Fruit fly (Drosophila melanogaster): ENCODE data around the gene Msh6.

The Msh6 gene

dm6 chr3L:15121272-15121671 is 37.1 kb downstream of the Msh6 start, which contains the start of gene CG32847:
Gene CG32847, plus strand, starts transcription at chr3L:15121572.
- TF ChIP-seq CG6792 (GFP tag; optimal IDR thresholded peaks at IDR 0.05) (no peak), fkh (GFP tag; optimal IDR thresholded peaks at IDR 0.05) (no peak), Ets21C (GFP tag; optimal IDR thresholded peaks at IDR 0.05) (no peak), CG6808 (GFP tag; optimal IDR thresholded peaks at IDR 0.05) (no peak), CG34406 (GFP tag; optimal IDR thresholded peaks at IDR 0.05) (no peak), Hr4 (GFP tag; optimal IDR thresholded peaks at IDR 0.05) (no peak), salr (GFP tag; optimal IDR thresholded peaks at IDR 0.05) (no peak), Sox15 (GFP tag; optimal IDR thresholded peaks at IDR 0.05) (no peak), Hr39 (GFP tag; optimal IDR thresholded peaks at IDR 0.05) (no peak), CG31627 (GFP tag; optimal IDR thresholded peaks at IDR 0.05) (no peak)

- no peak for TF ChIP-seq salr (GFP tag; optimal IDR thresholded peaks at IDR 0.05)
- no peak for TF ChIP-seq dsx (GFP tag; optimal IDR thresholded peaks at IDR 0.05; ENCODE audit: poor library complexity, severe bottlenecking)
- peak; percentile 30 for TF ChIP-seq Eip78C (GFP tag)
- TF ChIP-seq Sox102F (GFP tag; optimal IDR thresholded peaks at IDR 0.05) = no peak
- no peak for TF ChIP-seq fd59A (GFP tag; optimal IDR thresholded peaks at IDR 0.05)
- TF ChIP-seq net (GFP tag; optimal IDR thresholded peaks at IDR 0.05) = no peak
- no peak for TF ChIP-seq CG34406 (GFP tag; optimal IDR thresholded peaks at IDR 0.05)
- peak; percentile 10 for TF ChIP-seq esn (GFP tag; optimal IDR thresholded peaks at IDR 0.05)
- no peak for TF ChIP-seq CG6276 (GFP tag; optimal IDR thresholded peaks at IDR 0.05)
These were observed 41.8 kb downstream of the Msh6 start, which contains the start of gene Cep135 for dm6 chr3L:15116536-15116935. Gene Cep135, plus strand, starts transcription at chr3L:15116737.

- 0 out of 2 replicates have a peak, but pooled peaks have one; percentile 7 for TF ChIP-seq CG15336 (GFP tag; IDR thresholded peaks at IDR 0.05)
- TF ChIP-seq ss (GFP tag; optimal IDR thresholded peaks at IDR 0.05) = no peak
- TF ChIP-seq Hr39 (GFP tag; optimal IDR thresholded peaks at IDR 0.05) = no peak
- TF ChIP-seq Eip78C (GFP tag) = peak; percentile 68
These were observed 45.1 kb downstream of the Msh6 start, which contains the start of gene CG13458 for dm6 chr3L:15113257-15113656. Gene CG13458, plus strand, starts transcription at chr3L:15113557.

- TF ChIP-seq Hr4 (GFP tag; optimal IDR thresholded peaks at IDR 0.05) (no peak), CG9139 (GFP tag; optimal IDR thresholded peaks at IDR 0.05) (no peak), CG11902 (GFP tag; optimal IDR thresholded peaks at IDR 0.05) (no peak), CG1621 (tag; optimal IDR thresholded peaks at IDR 0.05) (no peak), salr (GFP tag; optimal IDR thresholded peaks at IDR 0.05) (no peak), CG8119 (GFP tag; IDR thresholded peaks at IDR 0.05) (peak; percentile 66; the same call in 2 of the 3 replicates), Eip75B (GFP tag; optimal IDR thresholded peaks at IDR 0.05) (no peak), svp (GFP tag) (no peak), spab (GFP tag; optimal IDR thresholded peaks at IDR 0.05) (no peak), lz (GFP tag; optimal IDR thresholded peaks at IDR 0.05) (peak; percentile 26), esn (GFP tag; optimal IDR thresholded peaks at IDR 0.05) (peak; percentile 39), CG31627 (GFP tag; optimal IDR thresholded peaks at IDR 0.05) (no peak), CG6854 (GFP tag; optimal IDR thresholded peaks at IDR 0.05) (no peak), fd85E (GFP tag; optimal IDR thresholded peaks at IDR 0.05) (no peak), topi (GFP tag; optimal IDR thresholded peaks at IDR 0.05) (no peak), pdm3 (GFP tag; optimal IDR thresholded peaks at IDR 0.05) (no peak), cyc (GFP tag; optimal IDR thresholded peaks at IDR 0.05) (no peak), Smox (GFP tag; optimal IDR thresholded peaks at IDR 0.05) (no peak), Sox14 (GFP tag; optimal IDR thresholded peaks at IDR 0.05) (peak; percentile 8), eg (GFP tag; IDR thresholded peaks at IDR 0.05) (no peak), CG3032 (tag; optimal IDR thresholded peaks at IDR 0.05) (peak; percentile 53), CG3919 (GFP tag; optimal IDR thresholded peaks at IDR 0.05) (no peak), CG6792 (GFP tag; optimal IDR thresholded peaks at IDR 0.05) (peak; percentile 21), acj6 (GFP tag; optimal IDR thresholded peaks at IDR 0.05) (peak; percentile 50), ss (GFP tag; optimal IDR thresholded peaks at IDR 0.05) (no peak), CG10669 (GFP tag; optimal IDR thresholded peaks at IDR 0.05) (no peak), Eip78C (GFP tag) (peak; percentile 82), achi (GFP tag; optimal IDR thresholded peaks at IDR 0.05) (peak; percentile 60), Hr38 (GFP tag; optimal IDR thresholded peaks at IDR 0.05) (no peak), Hr39 (GFP tag; optimal IDR thresholded peaks at IDR 0.05) (no peak), Sox102F (GFP tag; optimal IDR thresholded peaks at IDR 0.05) (no peak), CG15336 (GFP tag; IDR thresholded peaks at IDR 0.05) (peak; percentile 17; the same call in 1 of the 2 replicates), CG8632 (GFP tag; optimal IDR thresholded peaks at IDR 0.05) (peak; percentile 22), CG4318 (GFP tag; optimal IDR thresholded peaks at IDR 0.05) (peak; percentile 39), OdsH (GFP tag; optimal IDR thresholded peaks at IDR 0.05) (no peak), vri (GFP tag; optimal IDR thresholded peaks at IDR 0.05) (no peak)
These were observed 49.4 kb downstream of the Msh6 start for dm6 chr3L:15108948-15109347.
